Fruit fly (Drosophila melanogaster) whole organism, embryonic: ENCODE measurements around the gene Cpsf5.

Experiments
- CG10267 ChIP-seq: fragments of 200-800 bp; sonication (Bioruptor generic); optimal IDR thresholded peaks from 2 replicates; lab custom pipeline; 2018; ENCODE audit warnings: missing biosample characterization, mild to moderate bottlenecking, missing genetic modification characterization, moderate library complexity
- CG13123 ChIP-seq: fragments of 200-800 bp; sonication (Bioruptor generic); optimal IDR thresholded peaks from 2 replicates; lab custom pipeline; 2016; ENCODE audit warnings: missing biosample characterization, missing genetic modification characterization
- CG13287 ChIP-seq: fragments of 200-800 bp; sonication (Bioruptor generic); IDR thresholded peaks from 2 replicates; pipeline ENCODE4 v1.3.6; 2022; ENCODE audit warnings: missing biosample characterization, missing genetic modification characterization; ENCODE audit not compliant: partially characterized antibody
- CG13424 ChIP-seq: fragments of 200-800 bp; sonication (Bioruptor generic); optimal IDR thresholded peaks from 2 replicates; lab custom pipeline; 2019; ENCODE audit warnings: missing biosample characterization, mild to moderate bottlenecking, missing genetic modification characterization, moderate library complexity
- CG14441 ChIP-seq: fragments of 200-800 bp; sonication (Bioruptor generic); IDR thresholded peaks from 2 replicates; pipeline ENCODE4 v1.3.6; 2022; ENCODE audit warnings: missing biosample characterization, missing genetic modification characterization
- CG17829 ChIP-seq: fragments of 200-800 bp; optimal IDR thresholded peaks from 2 replicates; lab custom pipeline; 2019; ENCODE audit warnings: missing biosample characterization, mild to moderate bottlenecking, missing genetic modification characterization, moderate library complexity
- CG17912 ChIP-seq: fragments of 200-800 bp; sonication (Bioruptor generic); optimal IDR thresholded peaks from 2 replicates; lab custom pipeline; 2018; ENCODE audit warnings: missing biosample characterization, mild to moderate bottlenecking, missing genetic modification characterization
- CG1792 ChIP-seq: fragments of 200-800 bp; sonication (Bioruptor generic); optimal IDR thresholded peaks from 2 replicates; lab custom pipeline; 2016; ENCODE audit warnings: missing biosample characterization, missing genetic modification characterization
- CG3065 ChIP-seq: fragments of 200-800 bp; sonication (Bioruptor generic); optimal IDR thresholded peaks from 2 replicates; lab custom pipeline; 2016; ENCODE audit warnings: missing biosample characterization, missing genetic modification characterization
- CG31224 ChIP-seq: fragments of 200-800 bp; sonication (Bioruptor generic); IDR thresholded peaks from 2 replicates; pipeline ENCODE4 v1.3.6; 2022; ENCODE audit warnings: missing biosample characterization, missing genetic modification characterization
- CG3163 ChIP-seq: fragments of 200-800 bp; sonication (Bioruptor generic); optimal IDR thresholded peaks from 3 replicates; lab custom pipeline; 2016; ENCODE audit warnings: missing biosample characterization, missing genetic modification characterization
- CG34376 ChIP-seq: fragments of 200-800 bp; sonication (Bioruptor generic); optimal IDR thresholded peaks from 2 replicates; lab custom pipeline; 2018; ENCODE audit warnings: missing biosample characterization, mild to moderate bottlenecking, missing genetic modification characterization
- CG4854 ChIP-seq: fragments of 200-800 bp; sonication (Bioruptor generic); optimal IDR thresholded peaks from 2 replicates; lab custom pipeline; 2016; ENCODE audit warnings: missing biosample characterization, missing genetic modification characterization, inconsistent platforms
- CG5245 ChIP-seq: fragments of 200-800 bp; sonication (Bioruptor generic); optimal IDR thresholded peaks from 3 replicates; lab custom pipeline; 2016; ENCODE audit warnings: missing biosample characterization, missing genetic modification characterization
- CG6254 ChIP-seq: fragments of 200-800 bp; sonication (Bioruptor generic); optimal IDR thresholded peaks from 3 replicates; lab custom pipeline; 2017; ENCODE audit warnings: mild to moderate bottlenecking, missing biosample characterization, missing genetic modification reagents, missing genetic modification characterization
- CG6813 ChIP-seq: fragments of 200-800 bp; sonication (Bioruptor generic); optimal IDR thresholded peaks from 2 replicates; lab custom pipeline; 2017; ENCODE audit warnings: missing biosample characterization, missing genetic modification characterization, mild to moderate bottlenecking, moderate library complexity, missing genetic modification reagents
- CG8359 ChIP-seq: fragments of 200-800 bp; sonication (Bioruptor generic); optimal IDR thresholded peaks from 2 replicates; lab custom pipeline; 2017; ENCODE audit warnings: missing biosample characterization, mild to moderate bottlenecking, missing genetic modification characterization, borderline replicate concordance
- ERR ChIP-seq: fragments of 200-800 bp; sonication (Bioruptor generic); optimal IDR thresholded peaks from 2 replicates; lab custom pipeline; 2016; ENCODE audit warnings: missing biosample characterization, missing genetic modification characterization
- Ets65A ChIP-seq: fragments of 200-800 bp; sonication (Bioruptor generic); peaks from one replicate; lab custom pipeline; 2016; ENCODE audit warnings: missing biosample characterization, missing genetic modification characterization
- Ets97D ChIP-seq: fragments of 200-800 bp; sonication (Bioruptor generic); optimal IDR thresholded peaks from 3 replicates; lab custom pipeline; 2016; ENCODE audit warnings: missing biosample characterization, missing genetic modification characterization
- Lpt ChIP-seq: fragments of >200 bp; optimal IDR thresholded peaks from 2 replicates; lab custom pipeline; 2018; ENCODE audit warnings: missing biosample characterization, missing genetic modification characterization
- Med ChIP-seq: fragments of 200-800 bp; sonication (Bioruptor generic); peaks from one replicate; lab custom pipeline; 2016; ENCODE audit warnings: missing biosample characterization, missing genetic modification characterization, mild to moderate bottlenecking, inconsistent platforms, moderate library complexity
- Mes4 ChIP-seq: fragments of 200-800 bp; sonication (Bioruptor generic); optimal IDR thresholded peaks from 2 replicates; lab custom pipeline; 2016; ENCODE audit warnings: missing biosample characterization, missing genetic modification characterization
- NFAT ChIP-seq: fragments of 200-800 bp; sonication (Bioruptor generic); IDR thresholded peaks from 2 replicates; pipeline ENCODE4 v1.3.6; 2022; ENCODE audit warnings: missing biosample characterization, missing genetic modification characterization
- Nf-YC ChIP-seq: fragments of 200-800 bp; optimal IDR thresholded peaks from 3 replicates; lab custom pipeline; 2019; ENCODE audit warnings: missing biosample characterization, mild to moderate bottlenecking, missing genetic modification characterization, moderate library complexity
- Side ChIP-seq: fragments of 200-800 bp; sonication (Bioruptor generic); optimal IDR thresholded peaks from 2 replicates; lab custom pipeline; 2016; ENCODE audit warnings: missing biosample characterization, missing genetic modification characterization
- TFAM ChIP-seq: fragments of 200-800 bp; sonication (Bioruptor generic); optimal IDR thresholded peaks from 2 replicates; lab custom pipeline; 2017; ENCODE audit warnings: missing biosample characterization, missing genetic modification characterization, inconsistent platforms
- abd-A ChIP-seq: fragments of 200-800 bp; sonication (Bioruptor generic); optimal IDR thresholded peaks from 3 replicates; lab custom pipeline; 2019; ENCODE audit warnings: missing biosample characterization, mild to moderate bottlenecking, missing genetic modification characterization, moderate library complexity
- ara ChIP-seq: fragments of 200-800 bp; sonication (Bioruptor generic); IDR thresholded peaks from 2 replicates; pipeline ENCODE4 v1.3.6; 2022; ENCODE audit warnings: missing biosample characterization, missing genetic modification characterization
- bcd ChIP-seq: fragments of 200-800 bp; sonication (Bioruptor generic); optimal IDR thresholded peaks from 2 replicates; lab custom pipeline; 2017; ENCODE audit warnings: missing biosample characterization, mild to moderate bottlenecking, missing genetic modification characterization
- br ChIP-seq: fragments of >200 bp; optimal IDR thresholded peaks from 2 replicates; lab custom pipeline; 2017
- caup ChIP-seq: fragments of 200-800 bp; sonication (Bioruptor generic); optimal IDR thresholded peaks from 3 replicates; lab custom pipeline; 2017; ENCODE audit warnings: missing biosample characterization, mild to moderate bottlenecking, missing genetic modification characterization, moderate library complexity; ENCODE audit not compliant: severe bottlenecking
- chinmo ChIP-seq: fragments of 200-800 bp; sonication (Bioruptor generic); IDR thresholded peaks from 4 replicates; pipeline ENCODE4 v1.3.6; 2022; ENCODE audit warnings: missing biosample characterization, missing genetic modification characterization; ENCODE audit not compliant: partially characterized antibody
- ci ChIP-seq: fragments of 200-800 bp; sonication (Bioruptor generic); IDR thresholded peaks from 3 replicates; pipeline ENCODE4 v1.3.6; 2022; ENCODE audit warnings: missing biosample characterization, missing genetic modification characterization
- danr ChIP-seq: fragments of 200-800 bp; sonication (Bioruptor generic); IDR thresholded peaks from 2 replicates; pipeline ENCODE4 v1.3.6; 2022; ENCODE audit warnings: missing biosample characterization, missing genetic modification characterization
- h ChIP-seq: fragments of >200 bp; optimal IDR thresholded peaks from 2 replicates; lab custom pipeline; 2017
- hkb ChIP-seq, 2 experiments: fragments of 200-800 bp in 1 of 2; fragments of >200 bp in 1 of 2; sonication (Bioruptor generic) in 1 of 2; IDR thresholded peaks in 1 of 2; optimal IDR thresholded peaks in 1 of 2; 2 replicates each; pipeline versions ENCODE4 v1.3.6 to Lab custom; 2017 to 2022; ENCODE audit warnings: missing biosample characterization in 1 of 2, missing genetic modification characterization in 1 of 2
- lab ChIP-seq: fragments of 200-800 bp; sonication (Bioruptor generic); optimal IDR thresholded peaks from 3 replicates; lab custom pipeline; 2017; ENCODE audit warnings: missing biosample characterization, missing genetic modification characterization, mild to moderate bottlenecking, moderate library complexity, missing genetic modification reagents
- lola ChIP-seq, 3 experiments: fragments of >200 bp in 2 of 3; fragments of 200-800 bp in 1 of 3; sonication (Bioruptor generic) in 1 of 3; optimal IDR thresholded peaks; 2 replicates each; lab custom pipeline; 2017 to 2019; ENCODE audit warnings: missing biosample characterization in 3 of 3, missing genetic modification characterization in 3 of 3, mild to moderate bottlenecking in 1 of 3, moderate library complexity in 1 of 3
- nerfin-1 ChIP-seq: fragments of 200-800 bp; sonication (Bioruptor generic); optimal IDR thresholded peaks from 3 replicates; lab custom pipeline; 2019; ENCODE audit warnings: missing biosample characterization, mild to moderate bottlenecking, missing genetic modification characterization, moderate library complexity
- otp ChIP-seq: fragments of 200-800 bp; sonication (Bioruptor generic); IDR thresholded peaks from 3 replicates; pipeline ENCODE4, ENCODE4 v1.3.6; 2022; ENCODE audit warnings: missing biosample characterization, missing genetic modification characterization
- pan ChIP-seq, 4 experiments: fragments of >200 bp in 3 of 4; fragments of 200-800 bp in 1 of 4; sonication (Bioruptor generic) in 1 of 4; optimal IDR thresholded peaks in 3 of 4; IDR thresholded peaks in 1 of 4; 2 replicates each; pipeline versions ENCODE4 v1.3.6 to Lab custom; 2017 to 2022; ENCODE audit warnings: missing biosample characterization in 2 of 4, missing genetic modification characterization in 2 of 4, mixed read lengths in 1 of 4
- pros ChIP-seq: fragments of 200-800 bp; sonication (Bioruptor generic); optimal IDR thresholded peaks from 3 replicates; lab custom pipeline; 2019; ENCODE audit warnings: missing biosample characterization, mild to moderate bottlenecking, missing genetic modification characterization, moderate library complexity
- run ChIP-seq: fragments of 200-800 bp; sonication (Bioruptor generic); optimal IDR thresholded peaks from 3 replicates; lab custom pipeline; 2018; ENCODE audit warnings: missing biosample characterization, mild to moderate bottlenecking, missing genetic modification characterization
- sqz ChIP-seq: fragments of 200-800 bp; sonication (Bioruptor generic); optimal IDR thresholded peaks from 3 replicates; lab custom pipeline; 2018; ENCODE audit warnings: missing biosample characterization, mild to moderate bottlenecking, missing genetic modification characterization
- ssp ChIP-seq: fragments of 200-800 bp; sonication (Bioruptor generic); IDR thresholded peaks from 2 replicates; pipeline ENCODE4 v1.3.6; 2022; ENCODE audit warnings: missing biosample characterization, missing genetic modification characterization
- tna ChIP-seq: fragments of 200-800 bp; sonication (Bioruptor generic); IDR thresholded peaks from 2 replicates; pipeline ENCODE4 v1.3.6; 2022; ENCODE audit warnings: missing biosample characterization, missing genetic modification characterization; ENCODE audit not compliant: partially characterized antibody
- zen2 ChIP-seq: fragments of 200-800 bp; sonication (Bioruptor generic); IDR thresholded peaks from 3 replicates; pipeline ENCODE4 v1.3.6; 2022; ENCODE audit warnings: missing biosample characterization, missing genetic modification characterization; ENCODE audit not compliant: partially characterized antibody

Cpsf5 gene

dm6 chr3L:9426656-9427294, 15.9 kb downstream of the Cpsf5 start, which contains the start of the genes Atat and Shc (continued):
- TF ChIP-seq ssp (GFP tag; lab: Robert Waterston, UW) (peak; percentile 97), CG5245 (GFP tag; lab: Kevin White, UChicago) (peak; percentile 99), pan (optimal IDR thresholded peaks at IDR 0.05; lab: Kevin White, UChicago) (no peak), pan (GFP tag; optimal IDR thresholded peaks at IDR 0.05 in 1 of 2, IDR thresholded peaks at IDR 0.05 in 1 of 2) (peak in 1 of 2 experiments; percentile 99), CG1792 (GFP tag; lab: Kevin White, UChicago) (peak; percentile 99), tna (GFP tag; lab: Robert Waterston, UW) (peak; percentile 80; the same call in 1 of the 2 replicates), sqz (GFP tag; lab: Kevin White, UChicago) (peak; percentile 74), CG17829 (tag; lab: Kevin White, UChicago) (peak; percentile 98), NFAT (GFP tag; lab: Robert Waterston, UW) (peak; percentile 100), abd-A (tag; lab: Kevin White, UChicago) (peak; percentile 85), CG13287 (GFP tag; lab: Robert Waterston, UW) (peak; percentile 94), CG3163 (peak; percentile 96), CG6254 (peak; percentile 90), Med (GFP tag; lab: Kevin White, UChicago) (peak; percentile 100), Mes4 (peak; percentile 99), lab (GFP tag; lab: Kevin White, UChicago) (peak; percentile 99), CG6813 (GFP tag; lab: Kevin White, UChicago) (peak; percentile 96), Lpt (GFP tag; lab: Kevin White, UChicago) (no peak), lola (GFP tag; optimal IDR thresholded peaks at IDR 0.05; lab: Kevin White, UChicago) (peak in 1 of 3 experiments; percentile 98), ci (peak; percentile 99), CG10267 (tag; lab: Kevin White, UChicago) (peak; percentile 92), hkb (optimal IDR thresholded peaks at IDR 0.05; lab: Kevin White, UChicago) (peak; percentile 90), hkb (GFP tag; IDR thresholded peaks at IDR 0.05; lab: Robert Waterston, UW) (peak; percentile 98), nerfin-1 (tag; lab: Kevin White, UChicago) (peak; percentile 95), CG34376 (GFP tag; lab: Kevin White, UChicago) (peak; percentile 99), Ets65A (GFP tag; lab: Kevin White, UChicago) (peak; percentile 100), danr (peak; percentile 99), CG4854 (GFP tag; lab: Kevin White, UChicago) (peak; percentile 98), TFAM (GFP tag; lab: Kevin White, UChicago) (peak; percentile 89), bcd (GFP tag; lab: Kevin White, UChicago) (peak; percentile 99), pros (peak; percentile 21), CG31224 (GFP tag; lab: Robert Waterston, UW) (peak; percentile 98), h (lab: Kevin White, UChicago) (no peak), zen2 (GFP tag; lab: Robert Waterston, UW) (peak; percentile 77; the same call in 2 of the 3 replicates), ERR (peak; percentile 99), chinmo (GFP tag; lab: Robert Waterston, UW) (peak; percentile 53; the same call in 2 of the 4 replicates), CG3065 (GFP tag; lab: Kevin White, UChicago) (peak; percentile 98), CG8359 (GFP tag; lab: Kevin White, UChicago) (peak; percentile 90), CG17912 (GFP tag; lab: Kevin White, UChicago) (peak; percentile 93), Nf-YC (tag; lab: Kevin White, UChicago) (peak; percentile 91), br (no peak), CG13123 (GFP tag; lab: Kevin White, UChicago) (peak; percentile 99), CG14441 (GFP tag; lab: Robert Waterston, UW) (peak; percentile 100), caup (GFP tag; lab: Kevin White, UChicago) (peak; percentile 99), otp (GFP tag; lab: Robert Waterston, UW) (peak; percentile 99), run (tag; lab: Kevin White, UChicago) (peak; percentile 94), ara (GFP tag; lab: Robert Waterston, UW) (peak; percentile 99), Side (peak; percentile 99), Ets97D (peak; percentile 97), CG13424 (tag; lab: Kevin White, UChicago) (peak; percentile 99)
